Worm (Caenorhabditis elegans) whole organism, L4/young adult: ENCODE measurements around the gene egl-2.

ENCODE experiments used
- W03F9.2 ChIP-seq: fragments of 150-350 bp; optimal IDR thresholded peaks from 2 replicates; lab custom pipeline; 2014; ENCODE audit warnings: missing biosample characterization, missing genetic modification characterization
- dao-5 ChIP-seq: sonication (generic microtip); optimal IDR thresholded peaks from 2 replicates; lab custom pipeline; 2016; ENCODE audit warnings: missing genotype, missing genetic modification characterization, moderate library complexity, missing compliant biosample characterization
- him-1 ChIP-seq: sonication (generic microtip); optimal IDR thresholded peaks from 2 replicates; lab custom pipeline; 2016; ENCODE audit warnings: missing genotype, missing genetic modification reagents, missing genetic modification characterization, missing compliant biosample characterization

ce11 chrV:1287276-1287675 is 11.9 kb downstream of the egl-2 start:
- no peak for TF ChIP-seq him-1 (tag; lab: Kevin White, UChicago)
- no peak for TF ChIP-seq W03F9.2 (tag; lab: Kevin White, UChicago)
- no peak for TF ChIP-seq dao-5
